Worm (Caenorhabditis elegans): Measurements from ENCODE around the gene F22E5.20.

ce11 chrII:2641777-2642176 is 31.7 kb downstream of the F22E5.20 start, which contains the start of gene F22E5.7:
- TF ChIP-seq elt-3 (tag; optimal IDR thresholded peaks at IDR 0.05) (no peak), nhr-237 (tag; optimal IDR thresholded peaks at IDR 0.05) (no peak), lin-13 (tag; optimal IDR thresholded peaks at IDR 0.05) (no peak), nhr-12 (tag; optimal IDR thresholded peaks at IDR 0.05) (no peak), unc-39 (tag; optimal IDR thresholded peaks at IDR 0.05) (no peak), mab-5 (tag; optimal IDR thresholded peaks at IDR 0.05) (no peak), nhr-28 (tag; optimal IDR thresholded peaks at IDR 0.05) (no peak), mep-1 (tag; optimal IDR thresholded peaks at IDR 0.05) (no peak), sem-2 (GFP tag; optimal IDR thresholded peaks at IDR 0.05) (no peak), ztf-11 (tag; optimal IDR thresholded peaks at IDR 0.05) (no peak), M03D4.4 (tag; optimal IDR thresholded peaks at IDR 0.05) (no peak)

All from whole organism, mixed stage, embryonic.